Worm (Caenorhabditis elegans): Measurements from ENCODE around the gene nep-22.

ce11 chrX:9021645-9022044 is 12.7 kb upstream of the nep-22 start, which contains the start of gene T25B6.5:
- TF ChIP-seq dao-5 (tag; optimal IDR thresholded peaks at IDR 0.05) (no peak), him-1 (tag; optimal IDR thresholded peaks at IDR 0.05) (no peak)

All from whole organism, L4/young adult.